Worm (Caenorhabditis elegans) whole organism, late embryonic: Measurements from ENCODE around the gene C47E8.4.

Experiments used
- F13H6.1 ChIP-seq: sonication (generic microtip); optimal IDR thresholded peaks from 2 replicates; lab custom pipeline; 2016; ENCODE audit warnings: missing genetic modification characterization, missing compliant biosample characterization
- K02D7.2 ChIP-seq: sonication (generic microtip); optimal IDR thresholded peaks from 2 replicates; lab custom pipeline; 2017; ENCODE audit warnings: mild to moderate bottlenecking, missing genetic modification characterization, missing compliant biosample characterization
- ahr-1 ChIP-seq: sonication (generic microtip); optimal IDR thresholded peaks from 2 replicates; lab custom pipeline; 2016; ENCODE audit warnings: missing genetic modification characterization, missing compliant biosample characterization
- ceh-14 ChIP-seq: sonication (generic microtip); optimal IDR thresholded peaks from 2 replicates; lab custom pipeline; 2016; ENCODE audit warnings: missing genotype, missing genetic modification characterization, missing compliant biosample characterization
- ceh-18 ChIP-seq: sonication (generic microtip); optimal IDR thresholded peaks from 2 replicates; lab custom pipeline; 2016; ENCODE audit warnings: missing genetic modification characterization, missing compliant biosample characterization
- ceh-22 ChIP-seq: sonication (generic microtip); optimal IDR thresholded peaks from 2 replicates; lab custom pipeline; 2017; ENCODE audit warnings: missing biosample characterization, missing genetic modification characterization
- ceh-31 ChIP-seq: sonication (generic microtip); optimal IDR thresholded peaks from 2 replicates; lab custom pipeline; 2016; ENCODE audit warnings: missing genetic modification characterization, missing compliant biosample characterization
- ceh-34 ChIP-seq: sonication (generic microtip); optimal IDR thresholded peaks from 2 replicates; lab custom pipeline; 2016; ENCODE audit warnings: mild to moderate bottlenecking, missing genetic modification characterization, missing compliant biosample characterization
- ceh-48 ChIP-seq: sonication (generic microtip); optimal IDR thresholded peaks from 2 replicates; lab custom pipeline; 2016; ENCODE audit warnings: missing genetic modification characterization, inconsistent platforms, missing compliant biosample characterization
- dmd-4 ChIP-seq: sonication (generic microtip); optimal IDR thresholded peaks from 2 replicates; lab custom pipeline; 2016; ENCODE audit warnings: borderline replicate concordance, missing genetic modification characterization, missing compliant biosample characterization
- elt-4 ChIP-seq: sonication (generic microtip); optimal IDR thresholded peaks from 2 replicates; lab custom pipeline; 2016; ENCODE audit warnings: missing genetic modification characterization, missing compliant biosample characterization
- ets-4 ChIP-seq: sonication (generic microtip); optimal IDR thresholded peaks from 2 replicates; lab custom pipeline; 2016; ENCODE audit warnings: missing genetic modification characterization, missing compliant biosample characterization
- eyg-1 ChIP-seq: sonication (generic microtip); optimal IDR thresholded peaks from 2 replicates; lab custom pipeline; 2016; ENCODE audit warnings: missing genotype, missing genetic modification characterization, missing compliant biosample characterization
- fax-1 ChIP-seq: sonication (generic microtip); optimal IDR thresholded peaks from 2 replicates; lab custom pipeline; 2016; ENCODE audit warnings: missing genotype, missing genetic modification characterization, missing compliant biosample characterization
- gmeb-2 ChIP-seq: sonication (generic microtip); optimal IDR thresholded peaks from 2 replicates; lab custom pipeline; 2016; ENCODE audit warnings: missing genetic modification characterization, inconsistent platforms, missing compliant biosample characterization
- hlh-13 ChIP-seq: fragments of 200-800 bp; sonication (Bioruptor generic); optimal IDR thresholded peaks from 2 replicates; lab custom pipeline; 2018; ENCODE audit warnings: mild to moderate bottlenecking, missing genetic modification characterization, missing compliant biosample characterization
- hlh-15 ChIP-seq: sonication (generic microtip); optimal IDR thresholded peaks from 2 replicates; lab custom pipeline; 2016; ENCODE audit warnings: missing genetic modification characterization, missing compliant biosample characterization
- lim-6 ChIP-seq: sonication (generic microtip); optimal IDR thresholded peaks from 2 replicates; lab custom pipeline; 2016; ENCODE audit warnings: missing genetic modification characterization, missing compliant biosample characterization
- lin-11 ChIP-seq: fragments of 200-800 bp; sonication (Bioruptor generic); optimal IDR thresholded peaks from 2 replicates; lab custom pipeline; 2018; ENCODE audit warnings: mild to moderate bottlenecking, missing genetic modification characterization, missing compliant biosample characterization
- madf-2 ChIP-seq: sonication (generic microtip); optimal IDR thresholded peaks from 2 replicates; lab custom pipeline; 2017; ENCODE audit warnings: missing genetic modification characterization, missing compliant biosample characterization
- nfya-1 ChIP-seq: sonication (generic microtip); optimal IDR thresholded peaks from 2 replicates; lab custom pipeline; 2017; ENCODE audit warnings: missing genetic modification characterization, mild to moderate bottlenecking, missing compliant biosample characterization, antibody characterized with exemption, moderate library complexity
- nhr-11 ChIP-seq: fragments of 150-350 bp; optimal IDR thresholded peaks from 2 replicates; lab custom pipeline; 2014; ENCODE audit warnings: missing biosample characterization, missing genetic modification characterization
- npax-4 ChIP-seq: sonication (generic microtip); optimal IDR thresholded peaks from 2 replicates; lab custom pipeline; 2016; ENCODE audit warnings: missing genetic modification characterization, missing compliant biosample characterization
- pat-9 ChIP-seq: fragments of 200-800 bp; sonication (Bioruptor generic); optimal IDR thresholded peaks from 2 replicates; lab custom pipeline; 2018; ENCODE audit warnings: mild to moderate bottlenecking, missing genetic modification characterization, moderate library complexity, missing compliant biosample characterization
- pha-2 ChIP-seq: sonication (generic microtip); optimal IDR thresholded peaks from 2 replicates; lab custom pipeline; 2017; ENCODE audit warnings: mild to moderate bottlenecking, missing genetic modification characterization, missing compliant biosample characterization
- pqm-1 ChIP-seq: sonication (generic microtip); optimal IDR thresholded peaks from 2 replicates; lab custom pipeline; 2016; ENCODE audit warnings: missing genetic modification characterization, missing compliant biosample characterization
- ref-2 ChIP-seq: sonication (generic microtip); optimal IDR thresholded peaks from 2 replicates; lab custom pipeline; 2016; ENCODE audit warnings: missing genetic modification characterization, missing compliant biosample characterization
- rnt-1 ChIP-seq: sonication (generic microtip); optimal IDR thresholded peaks from 2 replicates; lab custom pipeline; 2016; ENCODE audit warnings: missing genetic modification characterization, missing compliant biosample characterization
- sdc-2 ChIP-seq: sonication (generic microtip); optimal IDR thresholded peaks from 2 replicates; lab custom pipeline; 2016; ENCODE audit warnings: missing genotype, missing genetic modification characterization, missing compliant biosample characterization
- sox-2 ChIP-seq: fragments of 200-800 bp; sonication (Bioruptor generic); IDR thresholded peaks from 2 replicates; pipeline ENCODE4 v1.3.6; 2022; ENCODE audit warnings: missing genetic modification reagents, missing genetic modification characterization, missing compliant biosample characterization
- sox-4 ChIP-seq: sonication (generic microtip); optimal IDR thresholded peaks from 2 replicates; lab custom pipeline; 2017; ENCODE audit warnings: mild to moderate bottlenecking, missing genetic modification characterization, inconsistent platforms, missing compliant biosample characterization
- syd-9 ChIP-seq: sonication (generic microtip); optimal IDR thresholded peaks from 2 replicates; lab custom pipeline; 2016; ENCODE audit warnings: mild to moderate bottlenecking, missing genetic modification characterization, moderate library complexity, missing compliant biosample characterization
- tbx-2 ChIP-seq: sonication (generic microtip); optimal IDR thresholded peaks from 2 replicates; lab custom pipeline; 2016; ENCODE audit warnings: missing genetic modification characterization, missing compliant biosample characterization
- unc-42 ChIP-seq: sonication (generic microtip); optimal IDR thresholded peaks from 2 replicates; lab custom pipeline; 2016; ENCODE audit warnings: missing genotype, missing genetic modification characterization, missing compliant biosample characterization
- unc-55 ChIP-seq: sonication (generic microtip); optimal IDR thresholded peaks from 2 replicates; lab custom pipeline; 2017; ENCODE audit warnings: missing biosample characterization, missing genetic modification reagents, missing genetic modification characterization
- unc-86 ChIP-seq: sonication (generic microtip); optimal IDR thresholded peaks from 2 replicates; lab custom pipeline; 2016; ENCODE audit warnings: missing genetic modification characterization, missing compliant biosample characterization
- ztf-16 ChIP-seq: sonication (generic microtip); optimal IDR thresholded peaks from 2 replicates; lab custom pipeline; 2017; ENCODE audit warnings: missing genetic modification characterization, missing compliant biosample characterization

Gene C47E8.4

ce11 chrV:14680014-14680413, 5.3 kb downstream of the C47E8.4 start, which contains the start of gene C47E8.3:
C47E8.3 (plus strand) TSS chrV:14680314.
- TF ChIP-seq ceh-31 (no peak), F13H6.1 (tag; lab: Kevin White, UChicago) (no peak), nfya-1 (no peak), unc-55 (GFP tag; lab: Kevin White, UChicago) (no peak), nhr-11 (no peak), ceh-14 (tag; lab: Kevin White, UChicago) (no peak), elt-4 (tag; lab: Kevin White, UChicago) (no peak), sox-4 (no peak), lim-6 (tag; lab: Kevin White, UChicago) (no peak), unc-42 (tag; lab: Kevin White, UChicago) (no peak), sox-2 (no peak), fax-1 (no peak), madf-2 (no peak), ceh-34 (tag; lab: Kevin White, UChicago) (no peak), hlh-15 (no peak), gmeb-2 (tag; lab: Kevin White, UChicago) (no peak), ztf-16 (tag; lab: Kevin White, UChicago) (no peak), ceh-48 (tag; lab: Kevin White, UChicago) (no peak)

DNA sequence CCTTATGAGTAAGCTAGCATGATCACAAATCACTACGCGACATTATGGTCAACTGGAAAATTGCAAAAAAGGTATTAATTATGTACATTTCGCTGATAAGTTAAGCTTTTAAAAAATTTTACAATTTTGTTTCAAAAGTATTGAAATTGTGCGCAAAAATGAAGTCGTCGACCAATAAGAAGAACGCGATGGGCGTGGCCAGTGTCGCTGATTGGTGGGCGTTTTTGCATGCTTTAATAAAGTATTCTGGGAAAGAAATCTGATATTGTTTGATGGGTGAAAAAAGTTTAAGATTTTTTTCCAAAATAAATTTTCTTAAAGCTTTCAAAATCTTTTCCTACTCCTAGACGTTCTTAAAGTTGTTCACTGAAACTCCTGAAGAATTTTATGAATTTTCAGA, 7.0 kb downstream of the C47E8.4 start:
- peak; percentile 81 for TF ChIP-seq nfya-1
- TF ChIP-seq dmd-4 = no peak
- TF ChIP-seq syd-9 = no peak
- TF ChIP-seq unc-86 (tag; lab: Kevin White, UChicago) = no peak

- TF ChIP-seq syd-9 = no peak
Measured at ce11 chrV:14665728-14666127, 19.6 kb downstream of the C47E8.4 start, which contains the start of gene C47E8.1. C47E8.1 (plus strand) TSS chrV:14666028.

ce11 chrV:14663006-14663405, 22.3 kb downstream of the C47E8.4 start, which contains the start of gene C47E8.9:
C47E8.9 (plus strand) TSS chrV:14663306.
- TF ChIP-seq pat-9 = no peak
- no peak for TF ChIP-seq tbx-2 (tag; lab: Kevin White, UChicago)
- no peak for TF ChIP-seq ets-4
- TF ChIP-seq ahr-1 (tag; lab: Kevin White, UChicago) = no peak
- no peak for TF ChIP-seq dmd-4
- TF ChIP-seq, all 69 proteins: peak for 0

DNA sequence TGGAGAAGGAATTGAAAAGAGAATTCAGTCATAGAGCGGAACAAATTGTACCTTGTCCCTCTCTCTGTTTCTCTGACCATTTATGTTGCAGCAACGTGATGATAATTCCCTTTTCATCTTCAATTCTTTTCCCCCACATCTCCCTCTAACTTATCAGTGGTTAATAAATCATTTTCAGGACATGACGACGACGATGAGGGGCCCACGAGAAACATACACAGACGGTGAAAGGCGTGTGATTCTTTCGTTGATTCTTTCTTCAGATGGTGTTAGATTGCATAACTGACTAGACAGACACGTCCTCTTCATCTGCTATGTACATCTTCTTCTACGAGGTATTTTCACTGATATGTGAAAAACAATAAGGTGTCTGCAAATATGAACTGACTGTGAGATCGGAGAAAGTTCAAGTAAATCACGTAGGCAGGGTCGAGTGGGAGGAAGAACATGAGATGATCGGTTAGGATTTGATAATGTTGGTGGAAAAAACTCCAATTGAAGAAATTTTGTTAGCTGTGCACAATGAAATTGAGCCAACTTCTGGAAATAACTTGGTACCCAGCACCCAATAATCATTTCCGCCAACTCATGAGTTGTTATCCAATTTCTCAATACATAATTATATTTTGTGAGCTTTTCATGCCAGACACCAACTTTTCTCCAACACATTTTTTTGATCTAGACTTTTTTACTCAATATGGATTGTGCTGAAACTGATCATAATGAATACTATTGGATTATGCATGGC, 24.5 kb downstream of the C47E8.4 start, which contains the start of gene srh-17:
Gene srh-17, plus strand, starts transcription at position 698 of the 748 bp plus-strand sequence.
- no peak for TF ChIP-seq hlh-13
- no peak for TF ChIP-seq ztf-16 (tag; lab: Kevin White, UChicago)
- TF ChIP-seq pha-2 (tag; lab: Kevin White, UChicago) = no peak
- no peak for TF ChIP-seq npax-4 (tag; lab: Kevin White, UChicago)
- no peak for TF ChIP-seq lin-11 (tag; lab: Kevin White, UChicago)
- TF ChIP-seq dmd-4 = no peak
- no peak for TF ChIP-seq ref-2 (tag; lab: Kevin White, UChicago)
- no peak for TF ChIP-seq pqm-1 (tag; lab: Kevin White, UChicago)
- no peak for TF ChIP-seq ceh-18 (tag; lab: Kevin White, UChicago)
- no peak for TF ChIP-seq eyg-1
- TF ChIP-seq gmeb-2 (tag; lab: Kevin White, UChicago) = no peak
- TF ChIP-seq, all 69 proteins: peak for 0

DNA sequence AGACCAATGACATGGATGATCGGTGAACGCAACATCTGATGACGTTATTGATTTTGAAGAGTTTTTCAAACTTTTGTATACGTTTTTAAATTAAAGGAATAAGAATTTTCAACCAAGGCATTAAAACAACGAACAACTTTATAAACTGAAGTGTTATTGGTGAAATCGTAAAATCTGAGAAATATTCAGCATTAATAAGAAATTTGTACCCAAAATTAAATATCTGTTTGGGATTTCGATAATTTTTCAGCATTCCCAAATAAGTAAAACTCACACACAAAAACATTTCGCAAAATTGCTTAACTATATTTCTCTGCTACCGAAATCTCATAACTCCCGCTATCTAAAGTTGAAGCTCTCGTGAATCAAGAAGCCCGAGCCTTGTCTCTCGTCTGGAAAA, 25.7 kb downstream of the C47E8.4 start:
- no peak for TF ChIP-seq ceh-18 (tag; lab: Kevin White, UChicago)
- no peak for TF ChIP-seq K02D7.2
- no peak for TF ChIP-seq tbx-2 (tag; lab: Kevin White, UChicago)
- TF ChIP-seq sdc-2 (tag; lab: Kevin White, UChicago) = no peak
- TF ChIP-seq pqm-1 (tag; lab: Kevin White, UChicago) = no peak
- TF ChIP-seq rnt-1 = no peak
- no peak for TF ChIP-seq ceh-22
